Fruit fly (Drosophila melanogaster): Measurements from ENCODE around the gene ens.

ens gene

dm6 chr3L:4103258-4104247 lies 30.8 kb downstream of the ens start, which contains the start of gene Fit1:
TSS of gene Fit1 (plus strand) at chr3L:4103564.
- TF ChIP-seq pan (optimal IDR thresholded peaks at IDR 0.05): no peak
- TF ChIP-seq CG8478 (optimal IDR thresholded peaks at IDR 0.05): no peak
- no peak for TF ChIP-seq psq (optimal IDR thresholded peaks at IDR 0.05)
- TF ChIP-seq Dll (optimal IDR thresholded peaks at IDR 0.05): no peak
- TF ChIP-seq usp (GFP tag; optimal IDR thresholded peaks at IDR 0.05): no peak
- TF ChIP-seq EcR (GFP tag; optimal IDR thresholded peaks at IDR 0.05): no peak

dm6 chr3L:4102496-4103257 lies 31.7 kb downstream of the ens start, which contains the start of gene CG14995:
TSS of gene CG14995 (minus strand) at chr3L:4103256.
- TF ChIP-seq EcR (GFP tag; optimal IDR thresholded peaks at IDR 0.05) (no peak), Dll (optimal IDR thresholded peaks at IDR 0.05) (no peak), usp (GFP tag; optimal IDR thresholded peaks at IDR 0.05) (no peak), psq (optimal IDR thresholded peaks at IDR 0.05) (peak; percentile 74)

- no peak for TF ChIP-seq Dll (optimal IDR thresholded peaks at IDR 0.05)
- TF ChIP-seq EcR (GFP tag; optimal IDR thresholded peaks at IDR 0.05): peak in 1 of 2 experiments; percentile 29
These were observed 35.2 kb downstream of the ens start for dm6 chr3L:4099194-4099593.

dm6 chr3L:4096546-4096945 lies 37.8 kb downstream of the ens start:
- TF ChIP-seq Dll (optimal IDR thresholded peaks at IDR 0.05): no peak
- no peak for TF ChIP-seq usp (GFP tag; optimal IDR thresholded peaks at IDR 0.05)
- TF ChIP-seq psq (optimal IDR thresholded peaks at IDR 0.05): no peak
- no peak for TF ChIP-seq CG8478 (optimal IDR thresholded peaks at IDR 0.05)
- TF ChIP-seq pan (optimal IDR thresholded peaks at IDR 0.05): no peak
- no peak for TF ChIP-seq EcR (GFP tag; optimal IDR thresholded peaks at IDR 0.05)

dm6 chr3L:4092705-4093257 lies 41.6 kb downstream of the ens start, which contains the start of gene CG14990:
TSS of gene CG14990 (plus strand) at chr3L:4093207.
- no peak for TF ChIP-seq CG8478 (optimal IDR thresholded peaks at IDR 0.05)
- no peak for TF ChIP-seq psq (optimal IDR thresholded peaks at IDR 0.05)
- TF ChIP-seq Dll (optimal IDR thresholded peaks at IDR 0.05): no peak
- no peak for TF ChIP-seq pan (optimal IDR thresholded peaks at IDR 0.05)
- no peak for TF ChIP-seq EcR (GFP tag; optimal IDR thresholded peaks at IDR 0.05)
- no peak for TF ChIP-seq usp (GFP tag; optimal IDR thresholded peaks at IDR 0.05)

- TF ChIP-seq usp (GFP tag; optimal IDR thresholded peaks at IDR 0.05): no peak
- TF ChIP-seq psq (optimal IDR thresholded peaks at IDR 0.05): no peak
- TF ChIP-seq pan (optimal IDR thresholded peaks at IDR 0.05): no peak
- no peak for TF ChIP-seq EcR (GFP tag; optimal IDR thresholded peaks at IDR 0.05)
- no peak for TF ChIP-seq CG8478 (optimal IDR thresholded peaks at IDR 0.05)
- TF ChIP-seq Dll (optimal IDR thresholded peaks at IDR 0.05): no peak
These were observed 45.6 kb downstream of the ens start, which contains the start of gene Gad1 for dm6 chr3L:4088694-4089190. TSS of gene Gad1 (minus strand) at chr3L:4088744.

- TF ChIP-seq pan (optimal IDR thresholded peaks at IDR 0.05) (no peak), Dll (optimal IDR thresholded peaks at IDR 0.05) (no peak), EcR (GFP tag; optimal IDR thresholded peaks at IDR 0.05) (no peak), psq (optimal IDR thresholded peaks at IDR 0.05) (no peak), CG8478 (optimal IDR thresholded peaks at IDR 0.05) (no peak), usp (GFP tag; optimal IDR thresholded peaks at IDR 0.05) (no peak)
These were observed 47.1 kb downstream of the ens start, which contains the start of gene CG14989 for dm6 chr3L:4087281-4087680. TSS of gene CG14989 (plus strand) at chr3L:4087581.

- TF ChIP-seq CG8478 (optimal IDR thresholded peaks at IDR 0.05): no peak
- no peak for TF ChIP-seq usp (GFP tag; optimal IDR thresholded peaks at IDR 0.05)
- no peak for TF ChIP-seq Dll (optimal IDR thresholded peaks at IDR 0.05)
- no peak for TF ChIP-seq pan (optimal IDR thresholded peaks at IDR 0.05)
- TF ChIP-seq psq (optimal IDR thresholded peaks at IDR 0.05): no peak
- TF ChIP-seq EcR (GFP tag; optimal IDR thresholded peaks at IDR 0.05): no peak
These were observed 48.5 kb downstream of the ens start for dm6 chr3L:4085867-4086266.

dm6 chr3L:4083442-4083841 lies 50.9 kb downstream of the ens start:
- TF ChIP-seq usp (GFP tag; optimal IDR thresholded peaks at IDR 0.05): no peak
- TF ChIP-seq EcR (GFP tag; optimal IDR thresholded peaks at IDR 0.05): no peak
- TF ChIP-seq CG8478 (optimal IDR thresholded peaks at IDR 0.05): no peak
- TF ChIP-seq Dll (optimal IDR thresholded peaks at IDR 0.05): no peak
- TF ChIP-seq psq (optimal IDR thresholded peaks at IDR 0.05): no peak

- no peak for TF ChIP-seq Dll (optimal IDR thresholded peaks at IDR 0.05)
- no peak for TF ChIP-seq usp (GFP tag; optimal IDR thresholded peaks at IDR 0.05)
- no peak for TF ChIP-seq EcR (GFP tag; optimal IDR thresholded peaks at IDR 0.05)
- TF ChIP-seq psq (optimal IDR thresholded peaks at IDR 0.05): no peak
- TF ChIP-seq pan (optimal IDR thresholded peaks at IDR 0.05): no peak
- no peak for TF ChIP-seq CG8478 (optimal IDR thresholded peaks at IDR 0.05)
These were observed 53.1 kb downstream of the ens start for dm6 chr3L:4081243-4081642.

- TF ChIP-seq pan (optimal IDR thresholded peaks at IDR 0.05) (no peak), psq (optimal IDR thresholded peaks at IDR 0.05) (no peak), EcR (GFP tag; optimal IDR thresholded peaks at IDR 0.05) (no peak), Dll (optimal IDR thresholded peaks at IDR 0.05) (no peak), CG8478 (optimal IDR thresholded peaks at IDR 0.05) (no peak), usp (GFP tag; optimal IDR thresholded peaks at IDR 0.05) (no peak)
These were observed 54.1 kb downstream of the ens start for dm6 chr3L:4080278-4080677.

Measured in whole organism.